Fruit fly (Drosophila melanogaster): ENCODE results near the gene LKRSDH.

LKRSDH gene

DNA sequence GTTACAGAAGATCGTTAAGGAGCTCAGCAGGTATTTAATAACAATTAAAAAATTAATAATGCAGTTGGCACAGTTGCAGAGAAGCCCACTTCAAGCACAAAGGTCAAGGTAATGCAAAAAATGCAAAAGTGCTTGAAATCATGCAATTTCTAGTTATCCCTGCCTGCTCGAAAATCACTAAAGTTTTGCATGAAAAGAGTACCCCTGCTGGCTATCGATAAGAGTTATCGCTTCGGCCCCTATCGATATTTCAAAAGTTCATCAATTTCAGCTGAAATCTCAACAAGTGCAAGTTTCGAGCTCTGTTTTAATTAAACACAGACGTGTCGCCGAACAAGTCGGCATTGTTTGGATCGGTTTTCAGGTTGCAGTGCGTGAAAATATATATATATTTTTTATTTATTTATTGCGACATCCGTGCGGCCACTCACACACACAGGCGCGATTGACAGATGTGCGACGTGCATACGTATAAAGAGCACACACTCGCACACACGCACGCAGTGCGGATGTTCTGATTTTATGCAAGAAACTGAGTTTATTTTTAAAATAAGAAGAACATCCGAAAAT, 25.6 kb upstream of the LKRSDH start:
- TF ChIP-seq Hnf4 (GFP tag; optimal IDR thresholded peaks at IDR 0.05) = peak; percentile 60
- TF ChIP-seq GATAd (GFP tag; optimal IDR thresholded peaks at IDR 0.05) = no peak
- TF ChIP-seq pan (optimal IDR thresholded peaks at IDR 0.05) = no peak
- no peak for TF ChIP-seq jim (GFP tag; optimal IDR thresholded peaks at IDR 0.05)
- peak; percentile 44 for TF ChIP-seq sv (GFP tag; optimal IDR thresholded peaks at IDR 0.05)
- TF ChIP-seq N (GFP tag; optimal IDR thresholded peaks at IDR 0.05) = no peak
- peak; percentile 57 for TF ChIP-seq Hr83 (GFP tag; optimal IDR thresholded peaks at IDR 0.05; ENCODE audit: poor library complexity, severe bottlenecking)
- TF ChIP-seq CG9705 (GFP tag; optimal IDR thresholded peaks at IDR 0.05) = no peak
- peak; percentile 45 for TF ChIP-seq Dif (GFP tag; optimal IDR thresholded peaks at IDR 0.05; ENCODE audit: partially characterized antibody)
- TF ChIP-seq Hr78 (GFP tag; optimal IDR thresholded peaks at IDR 0.05) = no peak
- TF ChIP-seq sage (GFP tag; optimal IDR thresholded peaks at IDR 0.05) = peak; percentile 61
- TF ChIP-seq Mio (GFP tag; optimal IDR thresholded peaks at IDR 0.05) = no peak
- no peak for TF ChIP-seq dl (GFP tag; optimal IDR thresholded peaks at IDR 0.05; ENCODE audit: insufficient read depth in 1 of 2, partially characterized antibody in 2 of 2)
- TF ChIP-seq OdsH (GFP tag; optimal IDR thresholded peaks at IDR 0.05) = no peak
- TF ChIP-seq woc (GFP tag; optimal IDR thresholded peaks at IDR 0.05) = peak; percentile 42
- TF ChIP-seq dmrt93B (GFP tag; optimal IDR thresholded peaks at IDR 0.05) = no peak
- peak; percentile 22 for TF ChIP-seq br (GFP tag; optimal IDR thresholded peaks at IDR 0.05)
- no peak for TF ChIP-seq usp (GFP tag; optimal IDR thresholded peaks at IDR 0.05)
- peak; percentile 49 for TF ChIP-seq Sp1 (GFP tag; optimal IDR thresholded peaks at IDR 0.05)
- TF ChIP-seq Rel (GFP tag; optimal IDR thresholded peaks at IDR 0.05) = no peak
- TF ChIP-seq Rel (tag; optimal IDR thresholded peaks at IDR 0.05) = peak; percentile 32
- TF ChIP-seq fru (GFP tag; optimal IDR thresholded peaks at IDR 0.05) = peak; percentile 51
- TF ChIP-seq lola (GFP tag; optimal IDR thresholded peaks at IDR 0.05) = no peak
- TF ChIP-seq dsf (GFP tag; optimal IDR thresholded peaks at IDR 0.05; ENCODE audit: borderline replicate concordance) = no peak
- TF ChIP-seq CG32264 (GFP tag; optimal IDR thresholded peaks at IDR 0.05) = no peak
- TF ChIP-seq rgr (GFP tag; optimal IDR thresholded peaks at IDR 0.05) = peak; percentile 52
- no peak for TF ChIP-seq tai (GFP tag; optimal IDR thresholded peaks at IDR 0.05)
- TF ChIP-seq ey (GFP tag; optimal IDR thresholded peaks at IDR 0.05) = peak; percentile 52
- peak in 1 of 2 experiments; percentile 71 for TF ChIP-seq foxo (GFP tag; optimal IDR thresholded peaks at IDR 0.05)
- TF ChIP-seq CrebA (GFP tag; optimal IDR thresholded peaks at IDR 0.05; ENCODE audit: borderline replicate concordance) = no peak
- no peak for TF ChIP-seq Jra (GFP tag; optimal IDR thresholded peaks at IDR 0.05)
- no peak for TF ChIP-seq Dfd (GFP tag; optimal IDR thresholded peaks at IDR 0.05)
- TF ChIP-seq Vsx2 (GFP tag; optimal IDR thresholded peaks at IDR 0.05; ENCODE audit: partially characterized antibody) = peak; percentile 80
- TF ChIP-seq Abd-B (GFP tag; optimal IDR thresholded peaks at IDR 0.05) = no peak
- TF ChIP-seq brk (GFP tag; optimal IDR thresholded peaks at IDR 0.05) = no peak
- TF ChIP-seq Myc (optimal IDR thresholded peaks at IDR 0.05) = no peak
- peak; percentile 22 for TF ChIP-seq psq (GFP tag; optimal IDR thresholded peaks at IDR 0.05)
- TF ChIP-seq h (GFP tag; optimal IDR thresholded peaks at IDR 0.05) = peak; percentile 71
- peak; percentile 41 for TF ChIP-seq HLH106 (tag; optimal IDR thresholded peaks at IDR 0.05)

DNA sequence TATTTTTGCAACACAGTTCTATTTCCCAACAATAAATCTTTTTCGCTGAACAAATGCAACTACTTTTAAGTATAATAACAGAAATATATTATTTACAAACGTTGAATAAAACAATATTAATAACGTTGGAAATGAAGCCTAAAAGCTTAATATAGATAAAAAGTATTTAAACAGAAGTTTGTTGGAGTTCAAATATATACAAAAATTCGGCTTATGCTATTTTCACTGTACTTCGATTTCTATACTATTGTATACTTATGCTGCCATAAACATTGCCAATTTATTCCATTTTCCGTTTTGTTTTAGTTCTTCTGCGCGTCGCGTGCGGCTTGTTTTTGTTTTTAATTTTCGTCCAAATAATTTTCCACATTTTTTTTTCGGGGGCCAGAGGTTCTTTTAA, 25.1 kb upstream of the LKRSDH start, which contains the start of gene CG7115:
Gene CG7115, plus strand, starts transcription at position 301 of the 400 bp plus-strand sequence.
- TF ChIP-seq N (GFP tag; optimal IDR thresholded peaks at IDR 0.05) (no peak), CG32264 (GFP tag; optimal IDR thresholded peaks at IDR 0.05) (no peak), Hnf4 (GFP tag; optimal IDR thresholded peaks at IDR 0.05) (no peak), woc (GFP tag; optimal IDR thresholded peaks at IDR 0.05) (no peak), foxo (GFP tag; optimal IDR thresholded peaks at IDR 0.05) (no peak), HLH106 (tag; optimal IDR thresholded peaks at IDR 0.05) (no peak), brk (GFP tag; optimal IDR thresholded peaks at IDR 0.05) (no peak), ey (GFP tag; optimal IDR thresholded peaks at IDR 0.05) (no peak), Dif (GFP tag; optimal IDR thresholded peaks at IDR 0.05; ENCODE audit: partially characterized antibody) (no peak), Mio (GFP tag; optimal IDR thresholded peaks at IDR 0.05) (no peak), Sp1 (GFP tag; optimal IDR thresholded peaks at IDR 0.05) (no peak), psq (GFP tag; optimal IDR thresholded peaks at IDR 0.05) (no peak)
